Worm (Caenorhabditis elegans) whole organism, late embryonic: Measurements from ENCODE around the gene srab-25.

Source experiments
- F13H6.1 ChIP-seq: sonication (generic microtip); optimal IDR thresholded peaks from 2 replicates; lab custom pipeline; 2016; ENCODE audit warnings: missing genetic modification characterization, missing compliant biosample characterization
- T23F11.4 ChIP-seq: fragments of 200-800 bp; sonication (Bioruptor generic); optimal IDR thresholded peaks from 2 replicates; lab custom pipeline; 2018; ENCODE audit warnings: mild to moderate bottlenecking, missing genetic modification characterization, missing compliant biosample characterization
- ets-4 ChIP-seq: sonication (generic microtip); optimal IDR thresholded peaks from 2 replicates; lab custom pipeline; 2016; ENCODE audit warnings: missing genetic modification characterization, missing compliant biosample characterization
- gmeb-2 ChIP-seq: sonication (generic microtip); optimal IDR thresholded peaks from 2 replicates; lab custom pipeline; 2016; ENCODE audit warnings: missing genetic modification characterization, inconsistent platforms, missing compliant biosample characterization
- nfya-1 ChIP-seq: sonication (generic microtip); optimal IDR thresholded peaks from 2 replicates; lab custom pipeline; 2017; ENCODE audit warnings: missing genetic modification characterization, mild to moderate bottlenecking, missing compliant biosample characterization, antibody characterized with exemption, moderate library complexity
- unc-42 ChIP-seq: sonication (generic microtip); optimal IDR thresholded peaks from 2 replicates; lab custom pipeline; 2016; ENCODE audit warnings: missing genotype, missing genetic modification characterization, missing compliant biosample characterization

DNA sequence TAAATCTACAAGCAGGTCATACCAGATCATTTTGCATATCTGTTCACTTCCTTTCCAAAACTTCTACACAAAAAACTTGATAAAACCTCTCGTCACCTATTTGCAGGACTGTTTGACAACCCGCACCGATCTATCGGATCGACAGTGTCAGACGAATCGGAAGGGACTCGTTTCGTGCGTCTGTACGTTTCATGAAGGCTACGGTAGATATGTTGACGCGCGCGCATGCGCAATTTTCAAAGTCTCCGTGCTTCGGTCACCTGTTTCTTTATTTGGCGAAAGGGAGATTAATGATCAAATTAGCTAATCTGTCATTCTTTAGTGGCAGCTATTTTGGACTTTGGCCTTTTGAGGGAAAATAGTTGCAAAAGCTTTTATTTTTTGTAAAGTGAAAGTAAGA lies 48.5 kb upstream of the srab-25 start:
- no peak for TF ChIP-seq nfya-1 (tag; lab: Kevin White, UChicago)
- no peak for TF ChIP-seq F13H6.1
- no peak for TF ChIP-seq unc-42 (tag; lab: Kevin White, UChicago)
- TF ChIP-seq ets-4 (tag; lab: Kevin White, UChicago), result no peak
- TF ChIP-seq gmeb-2 (tag; lab: Kevin White, UChicago), result no peak
- TF ChIP-seq T23F11.4, result no peak
